Worm (Caenorhabditis elegans) whole organism, L1 larva: ENCODE measurements around the gene act-1.
A peak's percentile ranks its signal among the peaks of the same experiment; 100 is the strongest.

Source experiments
- ceh-82 ChIP-seq, 3 experiments: fragments of 150-350 bp in 1 of 3; sonication (generic microtip) in 2 of 3; optimal IDR thresholded peaks; 2 replicates each; lab custom pipeline; 2014 to 2017; ENCODE audit warnings: missing biosample characterization in 3 of 3, missing genetic modification characterization in 3 of 3
- ceh-88 ChIP-seq: fragments of 200-800 bp; sonication (Bioruptor generic); IDR thresholded peaks from 2 replicates; pipeline ENCODE4 v1.3.6; 2022; ENCODE audit warnings: missing genetic modification characterization, missing compliant biosample characterization
- egl-27 ChIP-seq, 2 experiments: fragments of 150-350 bp in 1 of 2; sonication (generic microtip); optimal IDR thresholded peaks; 3 replicates each; lab custom pipeline; 2017 to 2018; ENCODE audit warnings: missing biosample characterization in 2 of 2, missing genetic modification characterization in 2 of 2, missing genetic modification reagents in 2 of 2
- elt-3 ChIP-seq, 6 experiments: fragments of 150-350 bp in 1 of 6; sonication (generic microtip); optimal IDR thresholded peaks; 2 replicates each; lab custom pipeline; 2017 to 2018; ENCODE audit warnings: missing biosample characterization in 6 of 6, missing genetic modification characterization in 6 of 6, inconsistent platforms in 1 of 6
- fos-1 ChIP-seq: fragments of 150-350 bp; optimal IDR thresholded peaks from 2 replicates; lab custom pipeline; 2014; ENCODE audit warnings: missing biosample characterization, missing genetic modification characterization
- lin-39 ChIP-seq: fragments of 150-350 bp; optimal IDR thresholded peaks from 2 replicates; lab custom pipeline; 2014; ENCODE audit warnings: missing biosample characterization, missing genetic modification reagents, missing genetic modification characterization
- mef-2 ChIP-seq: fragments of 150-350 bp; optimal IDR thresholded peaks from 2 replicates; lab custom pipeline; 2014; ENCODE audit warnings: missing biosample characterization, missing genetic modification characterization
- mep-1 ChIP-seq: fragments of 150-350 bp; optimal IDR thresholded peaks from 2 replicates; lab custom pipeline; 2014; ENCODE audit warnings: missing biosample characterization, missing genetic modification characterization
- snpc-4 ChIP-seq: fragments of 150-350 bp; optimal IDR thresholded peaks from 2 replicates; lab custom pipeline; 2014; ENCODE audit warnings: missing biosample characterization, missing genetic modification characterization
- unc-62 ChIP-seq: fragments of 150-350 bp; optimal IDR thresholded peaks from 2 replicates; lab custom pipeline; 2014; ENCODE audit warnings: missing biosample characterization, missing genetic modification reagents, missing genetic modification characterization
- vab-15 ChIP-seq: sonication (generic microtip); optimal IDR thresholded peaks from 2 replicates; lab custom pipeline; 2017; ENCODE audit warnings: missing genotype, mild to moderate bottlenecking, missing genetic modification characterization, missing compliant biosample characterization
- zag-1 ChIP-seq: fragments of 150-350 bp; optimal IDR thresholded peaks from 2 replicates; lab custom pipeline; 2014; ENCODE audit warnings: missing biosample characterization, missing genetic modification characterization
- ztf-4 ChIP-seq: fragments of 150-350 bp; optimal IDR thresholded peaks from 2 replicates; lab custom pipeline; 2014; ENCODE audit warnings: missing biosample characterization, missing genetic modification characterization

DNA sequence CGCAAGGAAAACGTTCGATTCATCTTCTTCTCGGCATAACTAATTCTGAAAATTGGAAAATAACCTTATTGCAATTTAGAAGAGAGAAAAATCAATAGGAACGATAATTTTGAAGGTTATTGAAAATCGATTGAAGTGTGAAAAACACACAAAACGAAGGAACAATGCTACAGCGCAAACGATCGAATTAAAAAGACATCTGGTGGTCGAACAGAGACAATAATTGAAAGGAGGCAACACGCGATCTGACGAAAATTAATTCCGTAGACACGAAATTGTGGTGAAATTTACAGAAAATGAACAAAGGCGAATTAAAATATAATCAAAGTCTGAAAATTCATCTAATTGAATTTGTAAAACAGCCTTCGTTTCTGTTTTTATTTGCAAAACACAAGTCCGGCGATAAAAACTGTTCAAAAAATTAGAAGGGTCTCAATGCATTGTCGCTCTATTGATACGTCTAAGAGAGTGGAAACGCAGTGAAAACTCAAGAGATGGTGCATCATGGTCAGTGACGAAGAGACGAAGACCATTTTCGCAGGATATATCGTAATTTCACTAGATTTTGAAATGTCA is 41.4 kb upstream of the act-1 start, which contains the start of gene pak-2:
- TF ChIP-seq elt-3 (tag; optimal IDR thresholded peaks at IDR 0.05; lab: Kevin White, UChicago): peak in 2 of 6 experiments; percentile 2 to 41
- peak; percentile 32 to 64 (median 59) for TF ChIP-seq ceh-82 (tag; optimal IDR thresholded peaks at IDR 0.05; lab: Kevin White, UChicago)
- peak; percentile 31 for TF ChIP-seq zag-1 (tag; lab: Kevin White, UChicago)
- TF ChIP-seq mef-2 (tag; lab: Kevin White, UChicago): no peak
- no peak for TF ChIP-seq egl-27 (tag; optimal IDR thresholded peaks at IDR 0.05; lab: Kevin White, UChicago)
- peak; percentile 37 for TF ChIP-seq lin-39
- TF ChIP-seq ztf-4 (tag; lab: Kevin White, UChicago): no peak
- peak; percentile 85 for TF ChIP-seq ceh-88 (GFP tag; lab: Robert Waterston, UW)
- TF ChIP-seq mep-1 (tag; lab: Kevin White, UChicago): peak; percentile 71
- peak; percentile 91 for TF ChIP-seq vab-15 (tag; lab: Kevin White, UChicago)
- peak; percentile 60 for TF ChIP-seq fos-1
- no peak for TF ChIP-seq unc-62 (GFP tag; lab: Kevin White, UChicago)
- peak; percentile 37 for TF ChIP-seq snpc-4 (tag; lab: Kevin White, UChicago)
